Fruit fly (Drosophila melanogaster) whole organism, prepupa: ENCODE measurements around the gene pum.

Experiments used
- Blimp-1 ChIP-seq: fragments of 200-800 bp; sonication (Bioruptor generic); optimal IDR thresholded peaks from 3 replicates; lab custom pipeline; 2017; ENCODE audit warnings: missing biosample characterization, missing genetic modification characterization, mild to moderate bottlenecking, moderate library complexity, missing genetic modification reagents
- CG10669 ChIP-seq: fragments of 200-800 bp; sonication (Bioruptor generic); optimal IDR thresholded peaks from 3 replicates; lab custom pipeline; 2018; ENCODE audit warnings: missing biosample characterization, mild to moderate bottlenecking, missing genetic modification characterization, moderate library complexity
- CG11294 ChIP-seq: fragments of 200-800 bp; sonication (Bioruptor generic); IDR thresholded peaks from 2 replicates; pipeline ENCODE4 v1.3.6; 2022; ENCODE audit warnings: missing biosample characterization, missing genetic modification characterization
- CG11762 ChIP-seq: fragments of 200-800 bp; sonication (Bioruptor generic); optimal IDR thresholded peaks from 3 replicates; lab custom pipeline; 2016; ENCODE audit warnings: missing biosample characterization, missing genetic modification characterization; ENCODE audit not compliant: insufficient read depth
- CG1621 ChIP-seq: fragments of 200-800 bp; sonication (Bioruptor generic); optimal IDR thresholded peaks from 3 replicates; lab custom pipeline; 2018; ENCODE audit warnings: missing biosample characterization, mild to moderate bottlenecking, missing genetic modification characterization
- CG16779 ChIP-seq: fragments of 200-800 bp; sonication (Bioruptor generic); optimal IDR thresholded peaks from 3 replicates; lab custom pipeline; 2017; ENCODE audit warnings: missing biosample characterization, mild to moderate bottlenecking, missing genetic modification characterization
- CG34406 ChIP-seq: fragments of 200-800 bp; sonication (Bioruptor generic); optimal IDR thresholded peaks from 3 replicates; lab custom pipeline; 2016; ENCODE audit warnings: missing biosample characterization, missing genetic modification characterization
- CG6163 ChIP-seq: fragments of 200-800 bp; sonication (Bioruptor generic); IDR thresholded peaks from 3 replicates; pipeline ENCODE4 v1.3.6; 2022; ENCODE audit warnings: missing biosample characterization, missing genetic modification characterization
- CG6276 ChIP-seq: fragments of 200-800 bp; sonication (Bioruptor generic); optimal IDR thresholded peaks from 2 replicates; lab custom pipeline; 2017; ENCODE audit warnings: missing biosample characterization, mild to moderate bottlenecking, missing genetic modification characterization
- CG8119 ChIP-seq: fragments of 200-800 bp; sonication (Bioruptor generic); IDR thresholded peaks from 3 replicates; pipeline ENCODE4 v1.3.6; 2022; ENCODE audit warnings: missing biosample characterization, missing genetic modification characterization
- CG8319 ChIP-seq: fragments of 200-800 bp; sonication (Bioruptor generic); optimal IDR thresholded peaks from 3 replicates; lab custom pipeline; 2016; ENCODE audit warnings: missing biosample characterization, missing genetic modification characterization
- CG8632 ChIP-seq: fragments of 200-800 bp; sonication (Bioruptor generic); optimal IDR thresholded peaks from 3 replicates; lab custom pipeline; 2016; ENCODE audit warnings: missing biosample characterization, missing genetic modification characterization
- CG9139 ChIP-seq: fragments of 200-800 bp; sonication (Bioruptor generic); optimal IDR thresholded peaks from 3 replicates; lab custom pipeline; 2017; ENCODE audit warnings: missing biosample characterization, mild to moderate bottlenecking, missing genetic modification characterization
- Eip75B ChIP-seq: fragments of 200-800 bp; sonication (Bioruptor generic); optimal IDR thresholded peaks from 3 replicates; lab custom pipeline; 2016; ENCODE audit warnings: missing biosample characterization, missing genetic modification characterization
- Eip78C ChIP-seq: fragments of 200-800 bp; sonication (Bioruptor generic); peaks from one replicate; lab custom pipeline; 2016; ENCODE audit warnings: missing biosample characterization, missing genetic modification characterization
- Eip93F ChIP-seq: fragments of 200-800 bp; sonication (Bioruptor generic); optimal IDR thresholded peaks from 2 replicates; lab custom pipeline; 2016; ENCODE audit warnings: missing biosample characterization, mild to moderate bottlenecking, missing genetic modification characterization
- Ets21C ChIP-seq: fragments of 200-800 bp; sonication (Bioruptor generic); optimal IDR thresholded peaks from 3 replicates; lab custom pipeline; 2016; ENCODE audit warnings: missing biosample characterization, missing genetic modification characterization
- Ets96B ChIP-seq: fragments of 200-800 bp; optimal IDR thresholded peaks from 2 replicates; lab custom pipeline; 2019; ENCODE audit warnings: missing biosample characterization, mild to moderate bottlenecking, missing genetic modification characterization, moderate library complexity
- Gug ChIP-seq: fragments of 200-800 bp; sonication (Bioruptor generic); IDR thresholded peaks from 2 replicates; pipeline ENCODE4 v1.3.6; 2022; ENCODE audit warnings: missing biosample characterization, missing genetic modification characterization
- Hr39 ChIP-seq: fragments of 200-800 bp; sonication (Bioruptor generic); optimal IDR thresholded peaks from 2 replicates; lab custom pipeline; 2016; ENCODE audit warnings: missing biosample characterization, missing genetic modification characterization
- Lpt ChIP-seq: fragments of 200-800 bp; sonication (Bioruptor generic); optimal IDR thresholded peaks from 3 replicates; lab custom pipeline; 2016; ENCODE audit warnings: missing biosample characterization, missing genetic modification characterization
- Met ChIP-seq: fragments of 200-800 bp; sonication (Bioruptor generic); optimal IDR thresholded peaks from 3 replicates; lab custom pipeline; 2016; ENCODE audit warnings: missing biosample characterization, missing genetic modification characterization
- Sox102F ChIP-seq: fragments of 200-800 bp; sonication (Bioruptor generic); optimal IDR thresholded peaks from 2 replicates; lab custom pipeline; 2016; ENCODE audit warnings: missing biosample characterization, mild to moderate bottlenecking, missing genetic modification characterization
- Sox14 ChIP-seq: fragments of 200-800 bp; sonication (Bioruptor generic); optimal IDR thresholded peaks from 3 replicates; lab custom pipeline; 2016; ENCODE audit warnings: missing biosample characterization, missing genetic modification characterization
- achi ChIP-seq: fragments of 200-800 bp; sonication (Bioruptor generic); optimal IDR thresholded peaks from 3 replicates; lab custom pipeline; 2016; ENCODE audit warnings: missing biosample characterization, missing genetic modification characterization
- dac ChIP-seq: fragments of 200-800 bp; sonication (Bioruptor generic); optimal IDR thresholded peaks from 2 replicates; lab custom pipeline; 2017; ENCODE audit warnings: missing biosample characterization, mild to moderate bottlenecking, missing genetic modification characterization
- dsx ChIP-seq: fragments of 200-800 bp; optimal IDR thresholded peaks from 3 replicates; lab custom pipeline; 2019; ENCODE audit warnings: missing biosample characterization, mild to moderate bottlenecking, missing genetic modification characterization, moderate library complexity; ENCODE audit not compliant: poor library complexity, severe bottlenecking
- fd59A ChIP-seq: fragments of 200-800 bp; sonication (Bioruptor generic); optimal IDR thresholded peaks from 2 replicates; lab custom pipeline; 2017; ENCODE audit warnings: missing biosample characterization, mild to moderate bottlenecking, missing genetic modification characterization, missing genetic modification reagents
- fkh ChIP-seq: fragments of 200-800 bp; sonication (Bioruptor generic); optimal IDR thresholded peaks from 3 replicates; lab custom pipeline; 2017; ENCODE audit warnings: missing biosample characterization, mild to moderate bottlenecking, missing genetic modification characterization, moderate library complexity
- pdm3 ChIP-seq: fragments of 200-800 bp; sonication (Bioruptor generic); optimal IDR thresholded peaks from 3 replicates; lab custom pipeline; 2016; ENCODE audit warnings: missing biosample characterization, missing genetic modification characterization
- salr ChIP-seq, 2 experiments: fragments of 200-800 bp; sonication (Bioruptor generic); optimal IDR thresholded peaks; 3 replicates each; lab custom pipeline; 2016 to 2018; ENCODE audit warnings: missing biosample characterization in 2 of 2, missing genetic modification characterization in 2 of 2, mild to moderate bottlenecking in 1 of 2
- spab ChIP-seq: fragments of 200-800 bp; sonication (Bioruptor generic); optimal IDR thresholded peaks from 2 replicates; lab custom pipeline; 2017; ENCODE audit warnings: missing biosample characterization, mild to moderate bottlenecking, missing genetic modification characterization, missing genetic modification reagents
- ss ChIP-seq, 2 experiments: fragments of 200-800 bp; sonication (Bioruptor generic); optimal IDR thresholded peaks; 2 replicates in 1 of 2; 3 replicates in 1 of 2; lab custom pipeline; 2017 to 2018; ENCODE audit warnings: mild to moderate bottlenecking in 2 of 2, missing biosample characterization in 2 of 2, missing genetic modification characterization in 2 of 2, moderate library complexity in 1 of 2
- svp ChIP-seq: fragments of 200-800 bp; sonication (Bioruptor generic); peaks from one replicate; lab custom pipeline; 2016; ENCODE audit warnings: missing biosample characterization, missing genetic modification characterization
- topi ChIP-seq: fragments of 200-800 bp; sonication (Bioruptor generic); optimal IDR thresholded peaks from 3 replicates; lab custom pipeline; 2016; ENCODE audit warnings: missing biosample characterization, missing genetic modification characterization

The pum gene

dm6 chr3R:9159756-9160383 is 77.6 kb downstream of the pum start (continued):
- TF ChIP-seq Ets21C (no peak), CG10669 (GFP tag; lab: Kevin White, UChicago) (peak; percentile 4), Met (GFP tag; lab: Kevin White, UChicago) (peak; percentile 57), CG8319 (no peak), dac (GFP tag; lab: Kevin White, UChicago) (no peak), CG11762 (GFP tag; lab: Kevin White, UChicago) (peak; percentile 34), Lpt (GFP tag; lab: Kevin White, UChicago) (peak; percentile 30), ss (GFP tag; optimal IDR thresholded peaks at IDR 0.05; lab: Kevin White, UChicago) (no peak), CG1621 (tag; lab: Kevin White, UChicago) (no peak), CG8119 (GFP tag; lab: Robert Waterston, UW) (peak; percentile 81), CG6276 (GFP tag; lab: Kevin White, UChicago) (peak; percentile 71), spab (GFP tag; lab: Kevin White, UChicago) (peak; percentile 18), pdm3 (GFP tag; lab: Kevin White, UChicago) (peak; percentile 42), Gug (GFP tag; lab: Robert Waterston, UW) (peak; percentile 69), Sox102F (GFP tag; lab: Kevin White, UChicago) (no peak), Blimp-1 (GFP tag; lab: Kevin White, UChicago) (no peak), CG34406 (GFP tag; lab: Kevin White, UChicago) (peak; percentile 27), dsx (GFP tag; lab: Kevin White, UChicago) (no peak), topi (GFP tag; lab: Kevin White, UChicago) (peak; percentile 47), Sox14 (GFP tag; lab: Kevin White, UChicago) (peak; percentile 24), achi (GFP tag; lab: Kevin White, UChicago) (peak; percentile 71), CG16779 (tag; lab: Kevin White, UChicago) (peak; percentile 26), Eip75B (GFP tag; lab: Kevin White, UChicago) (no peak), CG11294 (no peak), fd59A (GFP tag; lab: Kevin White, UChicago) (no peak), Hr39 (GFP tag; lab: Kevin White, UChicago) (peak; percentile 28), Eip93F (no peak), CG6163 (GFP tag; lab: Robert Waterston, UW) (0 out of 3 replicates have a peak, but pooled peaks have one; percentile 10), Ets96B (tag; lab: Kevin White, UChicago) (peak; percentile 57)

- TF ChIP-seq CG9139 (GFP tag; lab: Kevin White, UChicago) (no peak), Eip78C (peak; percentile 6), CG8632 (GFP tag; lab: Kevin White, UChicago) (no peak), fkh (GFP tag; lab: Kevin White, UChicago) (no peak), CG6163 (GFP tag; lab: Robert Waterston, UW) (no peak), CG6276 (GFP tag; lab: Kevin White, UChicago) (no peak), Eip93F (no peak), Sox14 (GFP tag; lab: Kevin White, UChicago) (no peak), CG1621 (tag; lab: Kevin White, UChicago) (no peak), svp (peak; percentile 58), salr (GFP tag; optimal IDR thresholded peaks at IDR 0.05; lab: Kevin White, UChicago) (no peak), Sox102F (GFP tag; lab: Kevin White, UChicago) (no peak)
These were observed 78.6 kb downstream of the pum start for dm6 chr3R:9158915-9159314.
